Worm (Caenorhabditis elegans) whole organism, L3 larva: Measurements from ENCODE around the gene dars-1.

Experiments used
- R02D3.7 ChIP-seq: fragments of 150-350 bp; optimal IDR thresholded peaks from 2 replicates; lab custom pipeline; 2014; ENCODE audit warnings: missing biosample characterization, missing genetic modification characterization
- ZK546.5 ChIP-seq: sonication (generic microtip); optimal IDR thresholded peaks from 2 replicates; lab custom pipeline; 2017; ENCODE audit warnings: missing biosample characterization, missing genetic modification characterization
- ama-1 ChIP-seq: fragments of 150-350 bp; optimal IDR thresholded peaks from 2 replicates; lab custom pipeline; 2018
- ceh-16 ChIP-seq: sonication (generic microtip); optimal IDR thresholded peaks from 2 replicates; lab custom pipeline; 2017; ENCODE audit warnings: missing biosample characterization, missing genetic modification characterization
- ceh-28 ChIP-seq: fragments of 150-350 bp; optimal IDR thresholded peaks from 2 replicates; lab custom pipeline; 2014; ENCODE audit warnings: missing biosample characterization, missing genetic modification reagents, missing genetic modification characterization
- ceh-82 ChIP-seq: fragments of 150-350 bp; optimal IDR thresholded peaks from 2 replicates; lab custom pipeline; 2014; ENCODE audit warnings: missing biosample characterization, missing genetic modification characterization
- egl-27 ChIP-seq: sonication (generic microtip); optimal IDR thresholded peaks from 4 replicates; lab custom pipeline; 2017; ENCODE audit warnings: missing biosample characterization, missing genetic modification reagents, missing genetic modification characterization
- egl-5 ChIP-seq: fragments of 150-350 bp; optimal IDR thresholded peaks from 2 replicates; lab custom pipeline; 2017; ENCODE audit warnings: missing biosample characterization, missing genetic modification reagents, missing genetic modification characterization, inconsistent platforms
- elt-1 ChIP-seq: fragments of 150-350 bp; optimal IDR thresholded peaks from 2 replicates; lab custom pipeline; 2014; ENCODE audit warnings: missing biosample characterization, missing genetic modification characterization
- elt-2 ChIP-seq: sonication (generic microtip); optimal IDR thresholded peaks from 2 replicates; lab custom pipeline; 2016; ENCODE audit warnings: missing genetic modification reagents, mild to moderate bottlenecking, missing genetic modification characterization, missing compliant biosample characterization
- elt-3 ChIP-seq, 3 experiments: fragments of 150-350 bp in 1 of 3; sonication (generic microtip) in 2 of 3; optimal IDR thresholded peaks; 2 replicates in 2 of 3; 4 replicates in 1 of 3; lab custom pipeline; 2014 to 2017; ENCODE audit warnings: missing biosample characterization in 3 of 3, missing genetic modification characterization in 3 of 3
- eor-1 ChIP-seq, 2 experiments: fragments of 150-350 bp; optimal IDR thresholded peaks; 2 replicates each; lab custom pipeline; 2014 to 2018; ENCODE audit warnings: missing biosample characterization in 2 of 2, missing genetic modification characterization in 2 of 2
- fkh-10 ChIP-seq: sonication (generic microtip); optimal IDR thresholded peaks from 2 replicates; lab custom pipeline; 2017; ENCODE audit warnings: missing biosample characterization, missing genetic modification reagents, missing genetic modification characterization
- fkh-2 ChIP-seq: fragments of 150-350 bp; optimal IDR thresholded peaks from 2 replicates; lab custom pipeline; 2014; ENCODE audit warnings: missing biosample characterization, missing genetic modification reagents, missing genetic modification characterization
- hmg-11 ChIP-seq: sonication (generic microtip); optimal IDR thresholded peaks from 2 replicates; lab custom pipeline; 2016; ENCODE audit warnings: missing genetic modification characterization, missing compliant biosample characterization
- jun-1 ChIP-seq: fragments of 150-350 bp; optimal IDR thresholded peaks from 2 replicates; lab custom pipeline; 2014; ENCODE audit warnings: missing biosample characterization, missing genetic modification reagents, missing genetic modification characterization
- lin-15B ChIP-seq: fragments of 150-350 bp; optimal IDR thresholded peaks from 2 replicates; lab custom pipeline; 2014; ENCODE audit warnings: missing biosample characterization, missing genetic modification characterization
- lin-39 ChIP-seq: fragments of 150-350 bp; optimal IDR thresholded peaks from 2 replicates; lab custom pipeline; 2018; ENCODE audit warnings: missing biosample characterization, missing genetic modification reagents, missing genetic modification characterization
- lsy-12 ChIP-seq: sonication (generic microtip); optimal IDR thresholded peaks from 2 replicates; lab custom pipeline; 2016; ENCODE audit warnings: mild to moderate bottlenecking, missing genetic modification characterization, missing compliant biosample characterization
- mdl-1 ChIP-seq: fragments of 150-350 bp; optimal IDR thresholded peaks from 2 replicates; lab custom pipeline; 2014; ENCODE audit warnings: missing biosample characterization, missing genetic modification characterization
- mml-1 ChIP-seq: fragments of 150-350 bp; sonication (generic microtip); optimal IDR thresholded peaks from 3 replicates; lab custom pipeline; 2014; ENCODE audit warnings: missing biosample characterization, missing genetic modification characterization
- nfya-1 ChIP-seq: sonication (generic microtip); optimal IDR thresholded peaks from 2 replicates; lab custom pipeline; 2017; ENCODE audit warnings: missing genetic modification characterization, mild to moderate bottlenecking, missing compliant biosample characterization, antibody characterized with exemption, moderate library complexity; ENCODE audit not compliant: insufficient read depth
- nhr-11 ChIP-seq: fragments of 150-350 bp; optimal IDR thresholded peaks from 2 replicates; lab custom pipeline; 2014; ENCODE audit warnings: missing biosample characterization, missing genetic modification characterization
- nhr-12 ChIP-seq: fragments of 150-350 bp; optimal IDR thresholded peaks from 2 replicates; lab custom pipeline; 2014; ENCODE audit warnings: missing biosample characterization, missing genetic modification characterization
- nhr-23 ChIP-seq: fragments of 150-350 bp; optimal IDR thresholded peaks from 2 replicates; lab custom pipeline; 2014; ENCODE audit warnings: missing biosample characterization, missing genetic modification reagents, missing genetic modification characterization
- nhr-237 ChIP-seq: fragments of 150-350 bp; optimal IDR thresholded peaks from 2 replicates; lab custom pipeline; 2014; ENCODE audit warnings: missing biosample characterization, missing genetic modification characterization
- nhr-25 ChIP-seq: sonication (generic microtip); optimal IDR thresholded peaks from 2 replicates; lab custom pipeline; 2017; ENCODE audit warnings: missing biosample characterization, missing genetic modification characterization
- nhr-28 ChIP-seq: fragments of 150-350 bp; optimal IDR thresholded peaks from 2 replicates; lab custom pipeline; 2014; ENCODE audit warnings: missing biosample characterization, missing genetic modification characterization
- nhr-43 ChIP-seq: sonication (generic microtip); optimal IDR thresholded peaks from 2 replicates; lab custom pipeline; 2016; ENCODE audit warnings: mild to moderate bottlenecking, missing genetic modification characterization, missing compliant biosample characterization; ENCODE audit not compliant: poor library complexity, severe bottlenecking
- nhr-67 ChIP-seq: fragments of 150-350 bp; optimal IDR thresholded peaks from 2 replicates; lab custom pipeline; 2014; ENCODE audit warnings: missing biosample characterization, missing genetic modification characterization
- nhr-76 ChIP-seq: fragments of 150-350 bp; sonication (generic microtip); optimal IDR thresholded peaks from 5 replicates; lab custom pipeline; 2014; ENCODE audit warnings: missing biosample characterization, missing genetic modification characterization
- nhr-77 ChIP-seq: fragments of 150-350 bp; optimal IDR thresholded peaks from 2 replicates; lab custom pipeline; 2014; ENCODE audit warnings: missing biosample characterization, missing genetic modification characterization
- pha-4 ChIP-seq: fragments of 150-350 bp; optimal IDR thresholded peaks from 2 replicates; lab custom pipeline; 2014; ENCODE audit warnings: missing biosample characterization, missing genetic modification reagents, missing genetic modification characterization
- pqm-1 ChIP-seq: fragments of 150-350 bp; optimal IDR thresholded peaks from 2 replicates; lab custom pipeline; 2017; ENCODE audit warnings: missing biosample characterization, missing genetic modification characterization, inconsistent platforms
- sea-2 ChIP-seq: fragments of 150-350 bp; sonication (generic microtip); optimal IDR thresholded peaks from 4 replicates; lab custom pipeline; 2014; ENCODE audit warnings: missing biosample characterization, missing genetic modification reagents, missing genetic modification characterization
- skn-1 ChIP-seq: fragments of 150-350 bp; optimal IDR thresholded peaks from 2 replicates; lab custom pipeline; 2014; ENCODE audit warnings: missing biosample characterization, missing genetic modification characterization
- snpc-4 ChIP-seq: fragments of 150-350 bp; optimal IDR thresholded peaks from 2 replicates; lab custom pipeline; 2014; ENCODE audit warnings: missing biosample characterization, missing genetic modification characterization
- tbx-2 ChIP-seq: sonication (generic microtip); optimal IDR thresholded peaks from 2 replicates; lab custom pipeline; 2016; ENCODE audit warnings: mild to moderate bottlenecking, missing genetic modification characterization, missing compliant biosample characterization
- unc-62 ChIP-seq: fragments of 150-350 bp; sonication (generic microtip); optimal IDR thresholded peaks from 4 replicates; lab custom pipeline; 2014; ENCODE audit warnings: missing biosample characterization, missing genetic modification reagents, missing genetic modification characterization
- ztf-11 ChIP-seq: fragments of 150-350 bp; optimal IDR thresholded peaks from 2 replicates; lab custom pipeline; 2014; ENCODE audit warnings: missing biosample characterization, missing genetic modification characterization
- ztf-4 ChIP-seq: fragments of 150-350 bp; optimal IDR thresholded peaks from 2 replicates; lab custom pipeline; 2014; ENCODE audit warnings: missing biosample characterization, missing genetic modification characterization

dars-1 gene

DNA sequence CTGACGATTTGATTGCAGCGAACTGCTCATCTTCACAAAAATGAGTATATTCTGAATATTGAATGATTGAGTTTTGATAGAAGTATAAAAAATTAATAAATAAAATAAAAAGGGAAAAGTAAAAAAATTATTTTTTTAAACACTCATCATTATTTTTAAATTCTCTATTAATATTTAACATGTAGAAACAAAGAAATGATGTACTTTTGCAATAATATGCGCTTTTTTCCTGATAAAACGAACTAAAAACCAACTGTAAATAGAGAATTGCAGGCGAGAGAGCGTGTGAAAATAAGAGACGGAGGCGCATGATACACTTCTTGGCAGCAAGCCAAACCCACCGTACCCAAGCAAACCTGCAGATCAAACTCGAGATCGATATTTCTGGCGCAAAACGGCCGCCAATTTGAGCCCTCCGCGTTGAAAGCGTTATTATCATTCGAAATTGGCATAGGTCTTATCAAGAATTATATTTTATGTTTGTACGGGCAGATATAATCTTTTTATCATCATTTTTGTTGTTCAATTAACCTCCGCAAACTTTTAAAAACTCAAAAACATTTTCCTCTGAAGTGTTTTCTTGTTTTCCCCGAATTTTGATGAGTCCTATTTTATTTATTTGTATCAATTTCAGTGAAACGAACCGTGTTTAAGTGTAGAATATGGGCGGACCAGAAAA lies 34.9 kb downstream of the dars-1 start, which contains the start of the genes rheb-1 and spk-1:
TSS of gene rheb-1 (minus strand) at position 51 of the 679 bp plus-strand sequence.
TSS of gene spk-1 (plus strand) at position 629 of the 679 bp plus-strand sequence.
- no peak for TF ChIP-seq nhr-28 (tag; lab: Kevin White, UChicago)
- TF ChIP-seq nhr-77, result no peak
- TF ChIP-seq lin-39, result peak; percentile 94
- TF ChIP-seq ama-1 (lab: Kevin White, UChicago), result peak; percentile 65
- peak; percentile 82 for TF ChIP-seq hmg-11
- no peak for TF ChIP-seq elt-3 (tag; optimal IDR thresholded peaks at IDR 0.05; lab: Kevin White, UChicago)
- TF ChIP-seq nhr-23, result peak; percentile 83
- peak; percentile 62 for TF ChIP-seq egl-27
- TF ChIP-seq ZK546.5, result peak; percentile 90
- TF ChIP-seq elt-2 (tag; lab: Kevin White, UChicago), result peak; percentile 98
- TF ChIP-seq mml-1 (tag; lab: Kevin White, UChicago), result no peak
- peak; percentile 58 for TF ChIP-seq ztf-4
- peak; percentile 7 for TF ChIP-seq mdl-1 (tag; lab: Kevin White, UChicago)
- TF ChIP-seq unc-62 (GFP tag; lab: Kevin White, UChicago), result peak; percentile 24
- no peak for TF ChIP-seq fkh-2 (tag; lab: Kevin White, UChicago)
- TF ChIP-seq nhr-67, result no peak
- TF ChIP-seq lsy-12 (tag; lab: Kevin White, UChicago), result peak; percentile 95
- TF ChIP-seq jun-1 (tag; lab: Kevin White, UChicago), result peak; percentile 90
- TF ChIP-seq pqm-1 (tag; lab: Kevin White, UChicago), result peak; percentile 96
- TF ChIP-seq ceh-16 (tag; lab: Kevin White, UChicago), result peak; percentile 70
- TF ChIP-seq elt-1, result peak; percentile 36
- TF ChIP-seq eor-1 (tag; optimal IDR thresholded peaks at IDR 0.05; lab: Kevin White, UChicago), result no peak
- peak; percentile 71 for TF ChIP-seq R02D3.7
- peak; percentile 41 for TF ChIP-seq ceh-82 (tag; lab: Kevin White, UChicago)
- no peak for TF ChIP-seq nhr-76 (tag; lab: Kevin White, UChicago)
- TF ChIP-seq sea-2 (GFP tag; lab: Kevin White, UChicago), result no peak
- peak; percentile 47 for TF ChIP-seq fkh-10 (GFP tag; lab: Kevin White, UChicago)
- TF ChIP-seq lin-15B (tag; lab: Kevin White, UChicago), result peak; percentile 86
- TF ChIP-seq pha-4, result peak; percentile 99
- TF ChIP-seq nhr-11 (tag; lab: Kevin White, UChicago), result peak; percentile 17
- peak; percentile 61 for TF ChIP-seq egl-5 (tag; lab: Kevin White, UChicago)
- TF ChIP-seq nfya-1 (tag; lab: Kevin White, UChicago), result peak; percentile 95
- no peak for TF ChIP-seq nhr-12 (tag; lab: Kevin White, UChicago)
- TF ChIP-seq nhr-237, result no peak
- TF ChIP-seq ztf-11 (tag; lab: Kevin White, UChicago), result no peak
- peak; percentile 92 for TF ChIP-seq snpc-4 (tag; lab: Kevin White, UChicago)
- TF ChIP-seq skn-1 (tag; lab: Kevin White, UChicago), result peak; percentile 39
- TF ChIP-seq tbx-2 (tag; lab: Kevin White, UChicago), result peak; percentile 66
- TF ChIP-seq nhr-43 (tag; lab: Kevin White, UChicago), result peak; percentile 89
- TF ChIP-seq nhr-25, result peak; percentile 90
- peak; percentile 91 for TF ChIP-seq ceh-28 (tag; lab: Kevin White, UChicago)

DNA sequence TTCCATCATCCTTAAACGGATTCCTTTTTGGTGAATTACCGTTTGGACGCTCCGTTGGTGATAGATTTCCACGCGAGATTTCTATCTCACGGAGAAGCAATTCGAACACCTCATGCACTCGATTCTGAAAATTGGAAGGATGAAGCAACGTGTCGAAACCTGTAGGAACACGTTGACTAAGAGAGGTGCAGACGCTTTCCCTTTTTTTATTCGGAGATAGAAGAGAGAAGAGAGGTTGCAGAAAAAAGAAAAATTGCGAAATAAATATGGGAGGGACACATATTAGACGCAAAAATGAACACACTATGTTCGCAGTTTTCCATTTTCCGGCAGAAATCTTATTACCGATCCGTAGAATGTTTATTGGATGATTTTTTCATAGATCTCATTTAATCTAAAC lies 36.3 kb downstream of the dars-1 start:
- TF ChIP-seq nhr-23, result peak; percentile 40
- no peak for TF ChIP-seq nhr-11 (tag; lab: Kevin White, UChicago)
- TF ChIP-seq egl-27, result no peak
- no peak for TF ChIP-seq eor-1 (tag; optimal IDR thresholded peaks at IDR 0.05; lab: Kevin White, UChicago)
- peak; percentile 17 for TF ChIP-seq nhr-43 (tag; lab: Kevin White, UChicago)
